Worm (Caenorhabditis elegans): ENCODE data around the gene C25E10.8.

ce11 chrV:9076273-9076672 lies 22.4 kb upstream of the C25E10.8 start, which contains the start of gene T27E4.7:
- TF ChIP-seq ama-1 (optimal IDR thresholded peaks at IDR 0.05): no peak
- no peak for TF ChIP-seq ceh-18 (tag; optimal IDR thresholded peaks at IDR 0.05)
